Worm (Caenorhabditis elegans): ENCODE results near the gene ccr-4.

ce11 chrIV:12376021-12376420 lies 14.7 kb downstream of the ccr-4 start, which contains the start of gene atz-1:
- TF ChIP-seq hmg-4 (GFP tag; optimal IDR thresholded peaks at IDR 0.05) = no peak
- TF ChIP-seq ama-1 (optimal IDR thresholded peaks at IDR 0.05) = no peak
- TF ChIP-seq sea-1 (GFP tag; conservative IDR thresholded peaks at IDR 0.05) = no peak
- TF ChIP-seq hnd-1 (tag; optimal IDR thresholded peaks at IDR 0.05) = no peak
- TF ChIP-seq ceh-36 (tag; optimal IDR thresholded peaks at IDR 0.05) = no peak
- TF ChIP-seq aly-1 (tag; optimal IDR thresholded peaks at IDR 0.05) = no peak
